Worm (Caenorhabditis elegans) whole organism, dauer: ENCODE measurements around the gene larp-1.
"Not testable (repeated sequence)": the region's sequence is repeated elsewhere in the genome, so short reads cannot be mapped to it uniquely, and the experiment has no call there.

Experiments
- unc-62 ChIP-seq: sonication (generic microtip); optimal IDR thresholded peaks from 2 replicates; lab custom pipeline; 2017; ENCODE audit warnings: missing biosample characterization, missing genetic modification reagents, missing genetic modification characterization

larp-1 gene

ce11 chrIII:5017550-5017949 lies at the start of gene larp-1:
Gene larp-1 (minus strand): TSS chrIII:5017650.
- TF ChIP-seq unc-62 (GFP tag; lab: Kevin White, UChicago), result no peak

ce11 chrIII:5062406-5062805 lies 45.0 kb upstream of the larp-1 start, which contains the start of gene C45G9.4:
Gene C45G9.4 (plus strand): TSS chrIII:5062706.
- TF ChIP-seq unc-62 (GFP tag; lab: Kevin White, UChicago), result not testable (repeated sequence)

- no peak for TF ChIP-seq unc-62 (GFP tag; lab: Kevin White, UChicago)
Measured at ce11 chrIII:5061798-5062197, 44.3 kb upstream of the larp-1 start, which contains the start of gene C45G9.10. Gene C45G9.10 (minus strand): TSS chrIII:5061898.

ce11 chrIII:5055709-5056108 lies 38.3 kb upstream of the larp-1 start, which contains the start of gene C45G9.9:
Gene C45G9.9 (minus strand): TSS chrIII:5055809.
- not testable (repeated sequence) for TF ChIP-seq unc-62 (GFP tag; lab: Kevin White, UChicago)

- TF ChIP-seq unc-62 (GFP tag; lab: Kevin White, UChicago), result no peak
Measured at ce11 chrIII:5053541-5053940, 36.1 kb upstream of the larp-1 start, which contains the start of gene C45G9.8. Gene C45G9.8 (minus strand): TSS chrIII:5053641.

ce11 chrIII:5051949-5052348 lies 34.5 kb upstream of the larp-1 start, which contains the start of gene C45G9.15:
Gene C45G9.15 (minus strand): TSS chrIII:5052049.
- no peak for TF ChIP-seq unc-62 (GFP tag; lab: Kevin White, UChicago)

ce11 chrIII:5047740-5048139 lies 30.3 kb upstream of the larp-1 start, which contains the start of gene C45G9.5:
Gene C45G9.5 (plus strand): TSS chrIII:5048117.
- no peak for TF ChIP-seq unc-62 (GFP tag; lab: Kevin White, UChicago)

- no peak for TF ChIP-seq unc-62 (GFP tag; lab: Kevin White, UChicago)
Measured at ce11 chrIII:5047175-5047574, 29.7 kb upstream of the larp-1 start, which contains the start of gene txbp-3. Gene txbp-3 (minus strand): TSS chrIII:5047459.

ce11 chrIII:5044709-5045108 lies 27.3 kb upstream of the larp-1 start, which contains the start of gene C45G9.14:
Gene C45G9.14 (plus strand): TSS chrIII:5045009.
- no peak for TF ChIP-seq unc-62 (GFP tag; lab: Kevin White, UChicago)

ce11 chrIII:5042112-5042511 lies 24.7 kb upstream of the larp-1 start, which contains the start of gene nlp-43:
Gene nlp-43 (plus strand): TSS chrIII:5042412.
- TF ChIP-seq unc-62 (GFP tag; lab: Kevin White, UChicago), result no peak

- no peak for TF ChIP-seq unc-62 (GFP tag; lab: Kevin White, UChicago)
Measured at ce11 chrIII:5036158-5036557, 18.7 kb upstream of the larp-1 start, which contains the start of gene C45G9.6. Gene C45G9.6 (plus strand): TSS chrIII:5036458.

- TF ChIP-seq unc-62 (GFP tag; lab: Kevin White, UChicago), result no peak
Measured at ce11 chrIII:5030629-5031028, 13.2 kb upstream of the larp-1 start, which contains the start of gene klp-6. Gene klp-6 (plus strand): TSS chrIII:5030929.

ce11 chrIII:5027219-5027618 lies 9.8 kb upstream of the larp-1 start:
- no peak for TF ChIP-seq unc-62 (GFP tag; lab: Kevin White, UChicago)

- TF ChIP-seq unc-62 (GFP tag; lab: Kevin White, UChicago), result no peak
Measured at ce11 chrIII:5026366-5026765, 8.9 kb upstream of the larp-1 start.

ce11 chrIII:5025136-5025629 lies 7.7 kb upstream of the larp-1 start:
- no peak for TF ChIP-seq unc-62 (GFP tag; lab: Kevin White, UChicago)

- no peak for TF ChIP-seq unc-62 (GFP tag; lab: Kevin White, UChicago)
Measured at ce11 chrIII:5024393-5024964, 7.0 kb upstream of the larp-1 start, which contains the start of gene pcf-11. Gene pcf-11 (plus strand): TSS chrIII:5024914.
